Worm (Caenorhabditis elegans): ENCODE data around the gene C03B8.3.
A peak's percentile ranks its signal among the peaks of the same experiment; 100 is the strongest.

The C03B8.3 gene

DNA sequence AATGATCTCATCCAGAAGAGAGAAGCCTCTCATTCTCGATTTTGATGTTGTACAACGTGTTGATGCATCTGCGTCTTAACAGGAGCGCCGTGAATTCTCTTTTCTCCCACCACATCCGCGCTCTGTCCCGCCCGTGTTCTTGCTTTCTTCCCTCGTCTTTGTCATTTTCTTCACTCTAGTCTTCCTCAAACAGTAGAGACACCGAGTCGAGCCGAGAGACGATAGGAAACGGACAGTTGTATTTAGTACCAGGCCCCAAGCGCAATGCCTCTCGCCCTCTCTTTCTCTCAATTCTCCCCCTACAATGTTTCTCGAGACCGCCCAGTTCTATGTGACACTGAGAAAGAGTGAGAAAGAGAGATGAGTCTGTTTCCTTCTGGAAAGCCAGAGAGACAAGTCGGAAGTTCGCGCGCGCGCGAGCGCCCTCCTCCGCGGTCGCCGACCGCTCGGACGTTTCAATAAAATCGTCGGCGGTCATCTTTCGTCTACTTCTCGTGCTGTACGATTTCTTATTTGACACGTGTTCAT, 17.5 kb downstream of the C03B8.3 start, which contains the start of gene ZK112.4:
Gene ZK112.4 (minus strand): TSS at position 478 of the 528 bp plus-strand sequence.
- TF ChIP-seq hmg-11 (tag; optimal IDR thresholded peaks at IDR 0.05) (peak; percentile 38), nhr-11 (tag; optimal IDR thresholded peaks at IDR 0.05) (peak; percentile 69), nhr-28 (tag; optimal IDR thresholded peaks at IDR 0.05) (no peak), mdl-1 (tag; optimal IDR thresholded peaks at IDR 0.05) (peak; percentile 65), jun-1 (tag; optimal IDR thresholded peaks at IDR 0.05) (peak; percentile 62), nhr-76 (tag; optimal IDR thresholded peaks at IDR 0.05) (no peak), unc-62 (GFP tag; optimal IDR thresholded peaks at IDR 0.05) (peak; percentile 55), R02D3.7 (tag; optimal IDR thresholded peaks at IDR 0.05) (peak; percentile 15), lin-39 (tag; optimal IDR thresholded peaks at IDR 0.05) (peak; percentile 79), lin-15B (tag; optimal IDR thresholded peaks at IDR 0.05) (peak; percentile 61), snpc-4 (tag; optimal IDR thresholded peaks at IDR 0.05) (no peak), ceh-9 (tag; optimal IDR thresholded peaks at IDR 0.05) (no peak), pha-4 (tag; optimal IDR thresholded peaks at IDR 0.05) (peak; percentile 80), ama-1 (optimal IDR thresholded peaks at IDR 0.05) (peak; percentile 81), nhr-43 (tag; optimal IDR thresholded peaks at IDR 0.05; ENCODE audit: poor library complexity, severe bottlenecking) (peak; percentile 59), nhr-25 (tag; optimal IDR thresholded peaks at IDR 0.05) (peak; percentile 18), fkh-10 (GFP tag; optimal IDR thresholded peaks at IDR 0.05) (peak; percentile 16), nhr-12 (tag; optimal IDR thresholded peaks at IDR 0.05) (no peak), unc-39 (tag; optimal IDR thresholded peaks at IDR 0.05) (no peak), nhr-67 (tag; optimal IDR thresholded peaks at IDR 0.05) (no peak), eor-1 (tag; optimal IDR thresholded peaks at IDR 0.05) (no peak), nhr-23 (tag; optimal IDR thresholded peaks at IDR 0.05) (peak; percentile 83), nfya-1 (tag; optimal IDR thresholded peaks at IDR 0.05; ENCODE audit: insufficient read depth) (peak; percentile 83), sea-2 (GFP tag; optimal IDR thresholded peaks at IDR 0.05) (no peak), ceh-28 (tag; optimal IDR thresholded peaks at IDR 0.05) (peak; percentile 48), ZK546.5 (tag; optimal IDR thresholded peaks at IDR 0.05) (no peak)

DNA sequence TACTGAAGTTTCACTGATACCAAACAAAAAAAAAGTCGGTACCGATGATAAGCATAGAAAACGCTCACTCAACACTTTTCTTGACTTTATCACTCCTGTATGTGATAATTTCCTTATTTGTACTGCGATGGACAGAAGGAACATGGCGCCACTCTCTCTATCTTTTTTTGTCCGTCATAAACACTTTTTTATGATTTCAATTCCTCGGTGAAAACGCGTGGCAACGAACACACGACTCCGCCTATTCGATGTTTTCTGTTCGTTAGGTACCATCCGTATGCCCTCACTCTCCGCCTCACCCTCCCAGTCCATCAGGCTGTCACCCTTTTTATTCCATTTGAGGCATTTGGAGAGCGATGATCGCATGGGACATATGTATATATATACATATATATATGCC, 18.2 kb downstream of the C03B8.3 start:
- TF ChIP-seq jun-1 (tag; optimal IDR thresholded peaks at IDR 0.05) (peak; percentile 35), ama-1 (optimal IDR thresholded peaks at IDR 0.05) (peak; percentile 73), zag-1 (tag; optimal IDR thresholded peaks at IDR 0.05) (no peak), unc-39 (tag; optimal IDR thresholded peaks at IDR 0.05) (no peak), elt-2 (tag; optimal IDR thresholded peaks at IDR 0.05) (peak; percentile 87), pqm-1 (tag; optimal IDR thresholded peaks at IDR 0.05) (peak; percentile 76), pha-4 (tag; optimal IDR thresholded peaks at IDR 0.05) (peak; percentile 6)

DNA sequence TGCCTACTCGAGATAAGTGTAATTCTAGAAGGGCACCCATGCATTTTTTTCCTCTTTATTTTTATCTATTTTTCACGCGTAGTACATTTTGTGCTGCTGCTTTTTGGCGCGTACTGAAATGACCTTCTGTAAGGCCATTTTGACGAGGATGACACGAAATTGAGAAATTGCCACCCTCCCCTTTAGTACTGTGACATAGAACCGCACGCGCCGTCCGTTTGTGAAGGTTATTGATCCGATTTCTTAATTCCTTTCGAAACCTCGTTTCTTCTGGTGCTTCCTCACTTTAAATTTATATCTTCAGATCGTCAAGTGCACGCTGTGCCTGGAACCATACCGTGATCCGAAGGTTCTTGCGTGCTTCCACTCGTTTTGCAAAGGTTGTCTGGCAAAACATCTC, 19.0 kb downstream of the C03B8.3 start:
- TF ChIP-seq nhr-25 (tag; optimal IDR thresholded peaks at IDR 0.05) (peak; percentile 70), pha-4 (tag; optimal IDR thresholded peaks at IDR 0.05) (no peak), elt-1 (tag; optimal IDR thresholded peaks at IDR 0.05) (no peak)

DNA sequence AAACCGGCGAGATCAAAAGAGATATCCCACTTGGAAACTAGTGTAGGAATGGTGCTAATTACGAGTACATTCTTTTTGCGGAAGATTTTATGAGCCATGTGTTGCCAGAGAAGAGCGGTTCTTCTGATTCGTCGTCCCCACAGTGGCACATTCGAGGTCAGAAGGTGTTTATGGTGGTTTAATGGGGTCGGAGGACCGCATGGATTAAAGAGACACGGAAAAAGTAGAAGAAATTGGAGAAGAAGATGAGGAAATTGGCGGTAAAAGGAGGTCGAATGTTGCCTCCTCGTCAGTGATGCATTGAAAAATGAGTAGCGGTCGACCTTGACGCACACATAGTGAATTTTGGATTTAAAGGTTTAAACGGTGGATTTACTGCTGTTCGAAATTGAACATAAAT, 21.5 kb downstream of the C03B8.3 start:
- TF ChIP-seq fkh-10 (GFP tag; optimal IDR thresholded peaks at IDR 0.05) (no peak), egl-27 (tag; optimal IDR thresholded peaks at IDR 0.05) (no peak), ztf-11 (tag; optimal IDR thresholded peaks at IDR 0.05) (no peak), lsy-12 (tag; optimal IDR thresholded peaks at IDR 0.05) (no peak), ceh-9 (tag; optimal IDR thresholded peaks at IDR 0.05) (no peak), eor-1 (tag; optimal IDR thresholded peaks at IDR 0.05) (no peak), nhr-23 (tag; optimal IDR thresholded peaks at IDR 0.05) (no peak), nhr-43 (tag; optimal IDR thresholded peaks at IDR 0.05; ENCODE audit: poor library complexity, severe bottlenecking) (no peak), pha-4 (tag; optimal IDR thresholded peaks at IDR 0.05) (no peak), egl-5 (tag; optimal IDR thresholded peaks at IDR 0.05) (peak; percentile 60), daf-12 (tag; optimal IDR thresholded peaks at IDR 0.05) (no peak), aly-2 (tag; optimal IDR thresholded peaks at IDR 0.05) (no peak), tbx-2 (tag; optimal IDR thresholded peaks at IDR 0.05) (no peak), nhr-67 (tag; optimal IDR thresholded peaks at IDR 0.05) (no peak), fkh-2 (tag; optimal IDR thresholded peaks at IDR 0.05) (no peak), nhr-25 (tag; optimal IDR thresholded peaks at IDR 0.05) (peak; percentile 48), pqm-1 (tag; optimal IDR thresholded peaks at IDR 0.05) (no peak)

Measured in whole organism, L3 larva.